Worm (Caenorhabditis elegans) whole organism, mixed stage, embryonic: ENCODE measurements around the gene idpc-3.

Experiments used
- M03D4.4 ChIP-seq: sonication (generic microtip); optimal IDR thresholded peaks from 2 replicates; lab custom pipeline; 2017; ENCODE audit warnings: mild to moderate bottlenecking, missing genetic modification characterization, missing compliant biosample characterization
- bed-3 ChIP-seq: fragments of 200-800 bp; sonication (Bioruptor generic); optimal IDR thresholded peaks from 3 replicates; lab custom pipeline; 2018; ENCODE audit warnings: mild to moderate bottlenecking, missing genetic modification characterization, moderate library complexity, missing compliant biosample characterization
- blmp-1 ChIP-seq: fragments of 150-350 bp; optimal IDR thresholded peaks from 2 replicates; lab custom pipeline; 2014; ENCODE audit warnings: missing biosample characterization, missing genetic modification characterization
- ceh-39 ChIP-seq: fragments of 150-350 bp; optimal IDR thresholded peaks from 2 replicates; lab custom pipeline; 2014; ENCODE audit warnings: missing biosample characterization, missing genetic modification characterization
- ceh-43 ChIP-seq: fragments of 200-800 bp; sonication (Bioruptor generic); optimal IDR thresholded peaks from 2 replicates; lab custom pipeline; 2018; ENCODE audit warnings: mild to moderate bottlenecking, missing genetic modification characterization, moderate library complexity, missing compliant biosample characterization
- ceh-83 ChIP-seq: fragments of 200-800 bp; sonication (Bioruptor generic); optimal IDR thresholded peaks from 2 replicates; lab custom pipeline; 2018; ENCODE audit warnings: mild to moderate bottlenecking, missing genetic modification characterization, missing compliant biosample characterization
- ces-1 ChIP-seq: fragments of 150-350 bp; optimal IDR thresholded peaks from 2 replicates; lab custom pipeline; 2014; ENCODE audit warnings: missing biosample characterization, missing genetic modification reagents, missing genetic modification characterization
- cnd-1 ChIP-seq: fragments of 200-800 bp; sonication (Bioruptor generic); optimal IDR thresholded peaks from 2 replicates; lab custom pipeline; 2018; ENCODE audit warnings: mild to moderate bottlenecking, missing genetic modification characterization, missing compliant biosample characterization
- drap-1 ChIP-seq: fragments of 200-800 bp; sonication (Bioruptor generic); optimal IDR thresholded peaks from 3 replicates; lab custom pipeline; 2018; ENCODE audit warnings: mild to moderate bottlenecking, missing genetic modification characterization, missing compliant biosample characterization
- elt-1 ChIP-seq: sonication (generic microtip); optimal IDR thresholded peaks from 2 replicates; lab custom pipeline; 2017; ENCODE audit warnings: missing genetic modification characterization, mild to moderate bottlenecking, missing compliant biosample characterization, antibody characterized with exemption, moderate library complexity, borderline replicate concordance; ENCODE audit not compliant: insufficient read depth
- elt-3 ChIP-seq: fragments of 150-350 bp; optimal IDR thresholded peaks from 2 replicates; lab custom pipeline; 2014; ENCODE audit warnings: missing biosample characterization, missing genetic modification characterization
- flh-1 ChIP-seq: fragments of 200-800 bp; sonication (Bioruptor generic); optimal IDR thresholded peaks from 2 replicates; lab custom pipeline; 2018; ENCODE audit warnings: mild to moderate bottlenecking, missing genetic modification characterization, moderate library complexity, missing compliant biosample characterization
- ham-2 ChIP-seq: fragments of 200-800 bp; sonication (Bioruptor generic); optimal IDR thresholded peaks from 2 replicates; lab custom pipeline; 2018; ENCODE audit warnings: mild to moderate bottlenecking, missing genetic modification characterization, missing compliant biosample characterization
- hlh-1 ChIP-seq: fragments of 150-350 bp; optimal IDR thresholded peaks from 2 replicates; lab custom pipeline; 2014; ENCODE audit warnings: missing biosample characterization, missing genetic modification reagents, missing genetic modification characterization
- lin-13 ChIP-seq: fragments of 150-350 bp; optimal IDR thresholded peaks from 2 replicates; lab custom pipeline; 2014; ENCODE audit warnings: missing biosample characterization, missing genetic modification characterization
- lin-32 ChIP-seq: fragments of 200-800 bp; sonication (Bioruptor generic); optimal IDR thresholded peaks from 2 replicates; lab custom pipeline; 2018; ENCODE audit warnings: mild to moderate bottlenecking, missing genetic modification characterization, missing compliant biosample characterization
- lsy-2 ChIP-seq: fragments of 150-350 bp; optimal IDR thresholded peaks from 2 replicates; lab custom pipeline; 2014; ENCODE audit warnings: missing biosample characterization, missing genetic modification characterization
- mab-5 ChIP-seq: fragments of 150-350 bp; optimal IDR thresholded peaks from 2 replicates; lab custom pipeline; 2014; ENCODE audit warnings: missing biosample characterization, missing genetic modification characterization
- mep-1 ChIP-seq: fragments of 150-350 bp; optimal IDR thresholded peaks from 2 replicates; lab custom pipeline; 2017; ENCODE audit warnings: missing biosample characterization, missing genetic modification reagents, missing genetic modification characterization, inconsistent platforms
- mls-2 ChIP-seq: sonication (generic microtip); optimal IDR thresholded peaks from 2 replicates; lab custom pipeline; 2016; ENCODE audit warnings: mild to moderate bottlenecking, missing genetic modification characterization, moderate library complexity, missing compliant biosample characterization
- nhr-2 ChIP-seq: fragments of 150-350 bp; optimal IDR thresholded peaks from 2 replicates; lab custom pipeline; 2014; ENCODE audit warnings: missing biosample characterization, missing genetic modification characterization
- nhr-28 ChIP-seq: fragments of 150-350 bp; optimal IDR thresholded peaks from 2 replicates; lab custom pipeline; 2014; ENCODE audit warnings: missing biosample characterization, missing genetic modification characterization
- pha-4 ChIP-seq: fragments of 150-350 bp; optimal IDR thresholded peaks from 2 replicates; lab custom pipeline; 2018; ENCODE audit warnings: missing biosample characterization, missing genetic modification reagents, missing genetic modification characterization
- sem-2 ChIP-seq: fragments of 200-800 bp; sonication (Bioruptor generic); optimal IDR thresholded peaks from 2 replicates; lab custom pipeline; 2018; ENCODE audit warnings: mild to moderate bottlenecking, missing genetic modification characterization, missing compliant biosample characterization
- snpc-4 ChIP-seq: fragments of 150-350 bp; optimal IDR thresholded peaks from 2 replicates; lab custom pipeline; 2014; ENCODE audit warnings: missing biosample characterization, missing genetic modification characterization
- tbx-8 ChIP-seq: fragments of 200-800 bp; sonication (Bioruptor generic); optimal IDR thresholded peaks from 2 replicates; lab custom pipeline; 2018; ENCODE audit warnings: mild to moderate bottlenecking, missing genetic modification characterization, moderate library complexity, missing compliant biosample characterization
- unc-120 ChIP-seq: sonication (generic microtip); optimal IDR thresholded peaks from 2 replicates; lab custom pipeline; 2017; ENCODE audit warnings: missing genetic modification characterization, missing compliant biosample characterization; ENCODE audit not compliant: poor library complexity, severe bottlenecking
- unc-39 ChIP-seq: fragments of 150-350 bp; optimal IDR thresholded peaks from 2 replicates; lab custom pipeline; 2014; ENCODE audit warnings: missing biosample characterization, missing genetic modification characterization
- unc-62 ChIP-seq: fragments of 150-350 bp; optimal IDR thresholded peaks from 2 replicates; lab custom pipeline; 2014; ENCODE audit warnings: missing biosample characterization, missing genetic modification reagents, missing genetic modification characterization
- zip-8 ChIP-seq: fragments of 150-350 bp; optimal IDR thresholded peaks from 2 replicates; lab custom pipeline; 2014; ENCODE audit warnings: missing biosample characterization, missing genetic modification characterization
- ztf-11 ChIP-seq: fragments of 150-350 bp; optimal IDR thresholded peaks from 2 replicates; lab custom pipeline; 2014; ENCODE audit warnings: missing biosample characterization, missing genetic modification characterization

The idpc-3 gene

DNA sequence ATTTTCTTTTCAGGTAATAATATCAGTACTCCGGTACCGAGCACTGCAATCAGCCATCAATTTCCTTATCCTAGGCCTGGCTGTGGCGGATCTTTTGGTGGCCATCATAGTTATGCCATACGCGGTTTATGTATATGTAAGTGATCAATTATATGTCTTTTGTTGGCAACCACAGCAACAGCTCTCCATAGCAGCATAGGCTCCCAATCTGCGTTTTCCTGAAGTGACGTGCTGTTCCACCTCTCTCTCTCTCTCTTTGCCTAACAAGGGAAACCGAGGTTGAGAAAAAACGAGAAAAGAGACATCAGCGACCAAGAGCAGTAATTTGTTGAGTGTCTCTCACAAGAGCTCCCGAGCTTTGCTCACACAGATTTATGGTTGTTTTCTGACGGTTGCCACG is 19.8 kb downstream of the idpc-3 start:
- TF ChIP-seq bed-3 (GFP tag; lab: Kevin White, UChicago) (no peak), M03D4.4 (no peak), ztf-11 (tag; lab: Kevin White, UChicago) (no peak), hlh-1 (tag; lab: Kevin White, UChicago) (no peak), unc-120 (tag; lab: Kevin White, UChicago) (no peak)
- TF ChIP-seq, all 35 proteins: peak for 0

DNA sequence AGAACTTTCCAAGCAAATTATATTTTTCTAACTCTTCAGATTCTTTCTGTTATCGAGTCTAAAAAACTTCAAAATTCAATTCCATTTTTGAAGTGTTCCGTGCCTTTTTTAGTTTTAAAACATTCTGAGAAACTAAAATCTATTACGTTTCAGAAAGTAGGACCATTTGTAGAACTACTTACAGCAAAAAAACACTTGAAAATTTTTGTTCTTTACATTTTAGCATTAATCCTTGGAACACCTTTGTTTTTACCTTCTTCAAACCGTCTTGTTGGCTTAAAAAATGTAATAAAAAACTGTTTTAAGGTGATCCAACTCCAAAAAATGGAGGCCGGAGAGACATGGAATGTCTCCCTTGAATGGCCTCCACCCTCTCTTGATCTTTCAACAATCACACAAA is 20.8 kb downstream of the idpc-3 start, which contains the start of gene dop-2:
TSS of gene dop-2 (plus strand) at position 301 of the 400 bp plus-strand sequence.
- no peak for TF ChIP-seq lin-13 (tag; lab: Kevin White, UChicago)

DNA sequence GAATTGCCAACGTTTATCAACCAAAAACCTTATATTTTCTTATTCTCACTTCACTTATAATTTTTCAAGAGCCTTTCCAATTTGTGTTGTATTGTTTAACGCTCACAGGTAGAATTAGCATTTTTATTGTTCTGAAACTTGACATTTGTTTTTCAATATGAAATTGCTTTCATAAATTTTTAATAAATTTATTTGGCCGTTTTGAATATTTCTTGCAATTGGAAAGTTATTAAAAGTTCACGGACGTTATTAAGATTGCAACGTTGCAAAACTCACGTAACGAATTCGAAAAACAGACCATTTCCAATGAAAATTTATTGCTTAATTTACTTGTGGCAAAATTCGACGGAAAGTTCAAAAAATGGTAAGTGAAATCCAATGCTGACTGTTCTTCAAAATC is 38.7 kb downstream of the idpc-3 start, which contains the start of gene K09G1.2:
TSS of gene K09G1.2 (plus strand) at position 301 of the 400 bp plus-strand sequence.
- TF ChIP-seq mls-2 (tag; lab: Kevin White, UChicago) (no peak), ceh-43 (no peak), zip-8 (tag; lab: Kevin White, UChicago) (no peak), lsy-2 (tag; lab: Kevin White, UChicago) (no peak), blmp-1 (tag; lab: Kevin White, UChicago) (no peak), unc-39 (tag; lab: Kevin White, UChicago) (no peak), ceh-83 (GFP tag; lab: Kevin White, UChicago) (no peak), tbx-8 (GFP tag; lab: Kevin White, UChicago) (no peak)

DNA sequence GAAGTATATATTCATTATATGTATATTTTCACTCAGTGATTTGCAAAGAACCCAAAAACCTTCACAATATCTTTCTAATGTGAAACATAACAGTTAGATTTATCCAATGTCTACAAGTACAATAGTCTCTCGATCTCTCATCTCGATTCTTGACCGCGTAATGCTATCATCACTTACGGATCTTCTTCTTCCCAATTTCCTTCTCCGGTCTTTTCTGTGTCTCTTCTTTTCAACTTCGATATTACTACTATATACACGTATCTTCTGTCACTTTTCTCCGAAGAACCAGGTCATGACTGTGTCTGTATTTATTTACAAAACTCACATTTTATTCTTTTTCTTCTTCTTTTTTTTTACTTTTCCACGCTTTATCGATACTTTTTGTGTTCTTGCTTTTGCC is 40.4 kb downstream of the idpc-3 start:
- TF ChIP-seq elt-1 (tag; lab: Kevin White, UChicago) (peak; percentile 36), tbx-8 (GFP tag; lab: Kevin White, UChicago) (no peak)

DNA sequence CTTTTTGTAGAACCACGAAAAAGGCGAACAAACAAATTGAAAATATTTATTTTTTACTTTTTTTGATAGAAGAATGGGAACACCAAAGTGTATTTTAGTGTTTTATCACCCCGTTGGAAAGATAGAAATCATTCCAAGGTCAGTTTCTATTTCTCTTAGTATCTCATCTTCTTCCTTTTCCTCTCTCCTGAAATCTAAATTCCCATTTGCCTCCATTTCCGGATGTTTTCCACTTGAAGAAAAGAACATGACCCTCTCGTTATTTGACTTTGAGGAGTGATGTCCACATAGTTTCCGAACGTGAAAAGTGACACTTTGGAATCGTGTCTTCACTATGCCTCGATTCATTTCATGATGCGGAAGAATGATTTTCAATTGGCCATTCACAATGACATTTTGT is 41.4 kb downstream of the idpc-3 start:
- TF ChIP-seq elt-1 (tag; lab: Kevin White, UChicago) = peak; percentile 63
- no peak for TF ChIP-seq ceh-43

DNA sequence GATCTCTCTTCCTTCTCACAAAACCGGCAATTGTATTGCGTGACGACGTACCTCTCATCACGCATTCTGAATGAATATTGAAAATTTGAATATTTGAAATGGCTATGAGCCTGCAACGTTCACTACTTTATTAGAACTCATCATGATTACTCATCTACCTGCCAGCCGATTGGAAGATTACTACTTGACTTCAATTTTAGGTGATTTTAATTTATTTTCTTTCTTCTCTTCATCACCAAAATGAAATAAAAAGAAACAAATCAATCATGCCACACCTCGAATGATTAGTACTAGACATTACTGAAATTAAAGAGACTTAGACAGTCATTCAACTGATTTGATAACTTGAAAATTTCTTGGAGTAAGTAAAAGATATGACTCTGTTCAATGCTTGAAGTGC is 44.8 kb downstream of the idpc-3 start:
- TF ChIP-seq elt-3 (no peak), mls-2 (tag; lab: Kevin White, UChicago) (no peak), hlh-1 (tag; lab: Kevin White, UChicago) (no peak), elt-1 (tag; lab: Kevin White, UChicago) (no peak), mab-5 (tag; lab: Kevin White, UChicago) (no peak), lin-32 (GFP tag; lab: Kevin White, UChicago) (no peak)
- TF ChIP-seq, all 35 proteins: peak for 0

DNA sequence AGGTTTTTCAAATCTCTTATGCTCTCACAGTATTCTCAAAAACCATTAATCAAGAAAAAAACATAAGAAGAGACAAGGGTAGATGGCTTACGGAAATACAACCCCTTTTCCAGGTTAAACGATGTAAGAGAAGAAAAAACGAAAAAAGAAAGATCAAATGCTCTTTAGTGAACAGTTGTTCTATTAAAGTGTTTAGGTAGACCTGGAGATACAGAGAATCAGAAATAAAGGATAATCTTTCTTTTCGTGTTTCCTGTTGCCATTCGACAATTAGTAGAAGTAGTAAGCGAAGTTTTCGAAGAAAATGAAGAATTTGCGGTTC is 45.7 kb downstream of the idpc-3 start, which contains the start of gene K09G1.1:
TSS of gene K09G1.1 (plus strand) at position 223 of the 322 bp plus-strand sequence.
- TF ChIP-seq ceh-43 (no peak), sem-2 (no peak), unc-62 (GFP tag; lab: Kevin White, UChicago) (no peak), lin-13 (tag; lab: Kevin White, UChicago) (no peak), M03D4.4 (no peak), nhr-28 (tag; lab: Kevin White, UChicago) (no peak), lsy-2 (tag; lab: Kevin White, UChicago) (no peak), cnd-1 (tag; lab: Kevin White, UChicago) (no peak), unc-120 (tag; lab: Kevin White, UChicago) (no peak), unc-39 (tag; lab: Kevin White, UChicago) (no peak), bed-3 (GFP tag; lab: Kevin White, UChicago) (no peak)

DNA sequence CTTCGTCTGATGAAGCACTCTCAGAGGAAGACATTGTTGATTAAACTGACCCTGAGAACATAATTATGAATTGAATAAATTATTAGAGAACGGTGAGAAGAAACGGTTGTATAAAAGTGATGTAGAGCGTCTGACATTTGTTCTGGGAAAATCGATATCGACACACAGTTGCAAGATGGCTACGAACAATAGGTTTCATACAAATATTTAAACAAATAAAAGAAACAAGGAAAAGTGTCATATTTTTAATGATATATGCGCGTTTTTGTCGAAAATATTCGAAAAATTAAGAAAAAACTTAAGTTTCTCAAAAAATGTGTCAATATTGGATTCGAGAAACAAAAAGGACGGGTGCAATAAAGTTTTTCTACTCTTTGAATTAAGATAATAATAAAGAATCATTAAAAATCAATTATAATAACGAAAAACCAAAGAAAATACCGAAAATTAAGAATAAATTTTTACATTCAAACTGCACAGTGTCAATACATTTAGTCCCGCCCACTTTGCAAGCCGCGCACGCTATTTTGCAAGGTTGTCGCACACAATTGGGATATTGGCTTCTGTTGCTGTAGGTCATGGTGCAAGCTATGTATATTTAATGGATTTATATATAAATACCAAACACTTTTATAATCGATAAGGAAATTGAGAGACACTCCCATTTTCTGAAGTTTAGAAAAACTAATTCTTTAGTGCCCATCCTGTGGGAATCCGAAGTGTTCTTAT is 46.3 kb downstream of the idpc-3 start, which contains the start of gene rtfo-1:
TSS of gene rtfo-1 (minus strand) at position 51 of the 729 bp plus-strand sequence.
- TF ChIP-seq snpc-4 (no peak), nhr-28 (tag; lab: Kevin White, UChicago) (no peak), drap-1 (GFP tag; lab: Kevin White, UChicago) (peak; percentile 58), ces-1 (GFP tag; lab: Kevin White, UChicago) (peak; percentile 39), mls-2 (tag; lab: Kevin White, UChicago) (peak; percentile 54), unc-120 (tag; lab: Kevin White, UChicago) (no peak), ceh-39 (tag; lab: Kevin White, UChicago) (no peak), pha-4 (tag; lab: Kevin White, UChicago) (peak; percentile 24), sem-2 (no peak), M03D4.4 (peak; percentile 69), zip-8 (tag; lab: Kevin White, UChicago) (no peak), mep-1 (tag; lab: Kevin White, UChicago) (peak; percentile 65), nhr-2 (tag; lab: Kevin White, UChicago) (no peak), lsy-2 (tag; lab: Kevin White, UChicago) (peak; percentile 26), unc-62 (GFP tag; lab: Kevin White, UChicago) (no peak), flh-1 (GFP tag; lab: Kevin White, UChicago) (no peak), unc-39 (tag; lab: Kevin White, UChicago) (no peak), hlh-1 (tag; lab: Kevin White, UChicago) (peak; percentile 65), blmp-1 (tag; lab: Kevin White, UChicago) (peak; percentile 25), elt-1 (tag; lab: Kevin White, UChicago) (no peak), ham-2 (GFP tag; lab: Kevin White, UChicago) (peak; percentile 54), ceh-43 (peak; percentile 72)
